Worm (Caenorhabditis elegans) whole organism, L4 larva: ENCODE measurements around the gene F45D3.4.

ENCODE experiments used
- F26F4.8 ChIP-seq: fragments of 200-800 bp; sonication (Bioruptor generic); conservative IDR thresholded peaks from 2 replicates; pipeline ENCODE4 v1.3.6; 2022; ENCODE audit warnings: missing genetic modification characterization, missing compliant biosample characterization
- ceh-28 ChIP-seq: fragments of 150-350 bp; optimal IDR thresholded peaks from 2 replicates; lab custom pipeline; 2014; ENCODE audit warnings: missing biosample characterization, missing genetic modification reagents, missing genetic modification characterization
- dve-1 ChIP-seq: sonication (generic microtip); optimal IDR thresholded peaks from 2 replicates; lab custom pipeline; 2017; ENCODE audit warnings: antibody characterized with exemption, mild to moderate bottlenecking, missing genetic modification characterization, missing compliant biosample characterization; ENCODE audit not compliant: insufficient read depth
- fkh-10 ChIP-seq: fragments of 150-350 bp; optimal IDR thresholded peaks from 2 replicates; lab custom pipeline; 2014; ENCODE audit warnings: missing biosample characterization, missing genetic modification reagents, missing genetic modification characterization
- nhr-237 ChIP-seq: sonication (generic microtip); optimal IDR thresholded peaks from 2 replicates; lab custom pipeline; 2017; ENCODE audit warnings: missing biosample characterization, missing genetic modification characterization
- nhr-28 ChIP-seq: fragments of 150-350 bp; optimal IDR thresholded peaks from 2 replicates; lab custom pipeline; 2014; ENCODE audit warnings: missing biosample characterization, missing genetic modification characterization
- nhr-41 ChIP-seq: fragments of 200-800 bp; sonication (Bioruptor generic); IDR thresholded peaks from 2 replicates; pipeline ENCODE4 v1.3.6; 2022; ENCODE audit warnings: missing genetic modification reagents, missing genetic modification characterization, missing compliant biosample characterization
- nhr-6 ChIP-seq: fragments of 150-350 bp; optimal IDR thresholded peaks from 2 replicates; lab custom pipeline; 2014; ENCODE audit warnings: missing biosample characterization, missing genetic modification characterization
- tag-97 ChIP-seq: fragments of 200-800 bp; sonication (Bioruptor generic); IDR thresholded peaks from 2 replicates; pipeline ENCODE4 v1.3.6; 2022; ENCODE audit warnings: missing genetic modification characterization, missing compliant biosample characterization
- unc-130 ChIP-seq: sonication (generic microtip); optimal IDR thresholded peaks from 2 replicates; lab custom pipeline; 2016; ENCODE audit warnings: missing genetic modification reagents, missing genetic modification characterization, missing compliant biosample characterization
- zag-1 ChIP-seq: fragments of 150-350 bp; optimal IDR thresholded peaks from 2 replicates; lab custom pipeline; 2014; ENCODE audit warnings: missing biosample characterization, missing genetic modification characterization
- ztf-11 ChIP-seq: fragments of 150-350 bp; optimal IDR thresholded peaks from 2 replicates; lab custom pipeline; 2014; ENCODE audit warnings: missing biosample characterization, missing genetic modification characterization

- TF ChIP-seq ztf-11 (tag; lab: Kevin White, UChicago) = no peak
- TF ChIP-seq tag-97 (GFP tag; lab: Robert Waterston, UW) = no peak
- TF ChIP-seq unc-130 = no peak
- no peak for TF ChIP-seq nhr-6 (tag; lab: Kevin White, UChicago)
- TF ChIP-seq ceh-28 (tag; lab: Kevin White, UChicago) = no peak
- TF ChIP-seq zag-1 (tag; lab: Kevin White, UChicago) = no peak
- no peak for TF ChIP-seq F26F4.8 (GFP tag; lab: Robert Waterston, UW)
- TF ChIP-seq nhr-237 (tag; lab: Kevin White, UChicago) = no peak
- no peak for TF ChIP-seq dve-1 (tag; lab: Kevin White, UChicago)
- TF ChIP-seq nhr-28 = no peak
- TF ChIP-seq fkh-10 (GFP tag; lab: Kevin White, UChicago) = no peak
- no peak for TF ChIP-seq nhr-41
Observed at ce11 chrV:12530129-12530528, 22.9 kb downstream of the F45D3.4 start.
